Worm (Caenorhabditis elegans): ENCODE results near the gene B0303.11.

The B0303.11 gene

ce11 chrIII:8688438-8688946 lies 21.7 kb downstream of the B0303.11 start, which contains the start of gene hadb-1 (continued):
- TF ChIP-seq egl-18 (GFP tag; IDR thresholded peaks at IDR 0.05) (no peak), K12H6.12 (tag; optimal IDR thresholded peaks at IDR 0.05) (no peak), him-1 (tag; optimal IDR thresholded peaks at IDR 0.05) (no peak), repo-1 (tag; optimal IDR thresholded peaks at IDR 0.05) (peak; percentile 10), nhr-80 (tag; optimal IDR thresholded peaks at IDR 0.05) (peak; percentile 56), Y79H2A.3 (GFP tag; conservative IDR thresholded peaks at IDR 0.05) (no peak)

- TF ChIP-seq lir-1 (GFP tag; conservative IDR thresholded peaks at IDR 0.05): no peak
- no peak for TF ChIP-seq bed-2 (GFP tag; IDR thresholded peaks at IDR 0.05)
- TF ChIP-seq sptf-2 (GFP tag; optimal IDR thresholded peaks at IDR 0.05): no peak
- TF ChIP-seq let-526 (GFP tag; IDR thresholded peaks at IDR 0.05): 0 out of 2 replicates have a peak, but pooled peaks have one; percentile 24
- TF ChIP-seq mcd-1 (GFP tag; IDR thresholded peaks at IDR 0.05): peak; percentile 12; the same call in 1 of the 2 replicates
- 0 out of 2 replicates have a peak, but pooled peaks have one; percentile 24 for TF ChIP-seq hsf-1 (GFP tag; IDR thresholded peaks at IDR 0.05)
- TF ChIP-seq Y67H2A.10 (GFP tag; conservative IDR thresholded peaks at IDR 0.05): no peak
- TF ChIP-seq cebp-1 (GFP tag; IDR thresholded peaks at IDR 0.05): peak; percentile 42; the same call in 1 of the 2 replicates
- TF ChIP-seq cebp-1 (tag; optimal IDR thresholded peaks at IDR 0.05): peak; percentile 53
- TF ChIP-seq B0336.3 (GFP tag; IDR thresholded peaks at IDR 0.05): peak; percentile 77
- peak; percentile 71 for TF ChIP-seq repo-1 (tag; optimal IDR thresholded peaks at IDR 0.05)
- no peak for TF ChIP-seq K12H6.12 (tag; optimal IDR thresholded peaks at IDR 0.05)
- TF ChIP-seq let-607 (tag; optimal IDR thresholded peaks at IDR 0.05): peak in 1 of 2 experiments; percentile 3
- peak; percentile 56 for TF ChIP-seq nhr-27 (tag; optimal IDR thresholded peaks at IDR 0.05)
- no peak for TF ChIP-seq hlh-12 (tag; optimal IDR thresholded peaks at IDR 0.05)
- TF ChIP-seq ekl-4 (GFP tag; IDR thresholded peaks at IDR 0.05): peak; percentile 76; the same call in 1 of the 2 replicates
- peak; percentile 64 for TF ChIP-seq F57C9.4 (tag; optimal IDR thresholded peaks at IDR 0.05)
- TF ChIP-seq aptf-3 (GFP tag; IDR thresholded peaks at IDR 0.05): no peak
- 0 out of 2 replicates have a peak, but pooled peaks have one; percentile 56 for TF ChIP-seq madf-3 (GFP tag; IDR thresholded peaks at IDR 0.05)
- peak; percentile 29 for TF ChIP-seq T26A5.8 (tag; optimal IDR thresholded peaks at IDR 0.05)
- no peak for TF ChIP-seq ceh-58 (GFP tag; IDR thresholded peaks at IDR 0.05)
- no peak for TF ChIP-seq lsl-1 (GFP tag; optimal IDR thresholded peaks at IDR 0.05)
- peak; percentile 66 for TF ChIP-seq chd-7 (tag; optimal IDR thresholded peaks at IDR 0.05)
- TF ChIP-seq unc-130 (GFP tag; optimal IDR thresholded peaks at IDR 0.05): no peak
- TF ChIP-seq hmg-1.2 (GFP tag; IDR thresholded peaks at IDR 0.05): peak; percentile 26; the same call in 1 of the 2 replicates
- peak; percentile 34 for TF ChIP-seq athp-1 (tag; optimal IDR thresholded peaks at IDR 0.05)
- TF ChIP-seq ztf-28 (GFP tag; IDR thresholded peaks at IDR 0.05): no peak
- TF ChIP-seq cebp-2 (GFP tag; IDR thresholded peaks at IDR 0.05): 0 out of 2 replicates have a peak, but pooled peaks have one; percentile 7
- TF ChIP-seq nhr-120 (GFP tag; IDR thresholded peaks at IDR 0.05): 0 out of 2 replicates have a peak, but pooled peaks have one; percentile 16
- TF ChIP-seq nfyb-1 (GFP tag; IDR thresholded peaks at IDR 0.05): peak; percentile 80
- TF ChIP-seq B0019.2 (GFP tag; conservative IDR thresholded peaks at IDR 0.05): no peak
- TF ChIP-seq lag-1 (GFP tag; IDR thresholded peaks at IDR 0.05): no peak
- TF ChIP-seq C17E4.6 (GFP tag; IDR thresholded peaks at IDR 0.05): no peak
- TF ChIP-seq akir-1 (GFP tag; optimal IDR thresholded peaks at IDR 0.05): no peak
- no peak for TF ChIP-seq ccch-3 (GFP tag; optimal IDR thresholded peaks at IDR 0.05)
- peak; percentile 40; the same call in 1 of the 2 replicates for TF ChIP-seq K11D2.4 (GFP tag; IDR thresholded peaks at IDR 0.05)
- TF ChIP-seq Y95B8A.8 (GFP tag; IDR thresholded peaks at IDR 0.05): no peak
- no peak for TF ChIP-seq attf-3 (GFP tag; conservative IDR thresholded peaks at IDR 0.05)
- no peak for TF ChIP-seq F23B12.7 (tag; optimal IDR thresholded peaks at IDR 0.05; ENCODE audit: insufficient read depth)
- no peak for TF ChIP-seq gei-17 (GFP tag; optimal IDR thresholded peaks at IDR 0.05)
- TF ChIP-seq madf-8 (GFP tag; conservative IDR thresholded peaks at IDR 0.05): no peak
These were observed 24.5 kb downstream of the B0303.11 start for ce11 chrIII:8685590-8686240.
